Fruit fly (Drosophila melanogaster) whole organism, embryonic: Measurements from ENCODE around the gene CG3679.
A peak's percentile ranks its signal among the peaks of the same experiment; 100 is the strongest.

Experiments used
- Aef1 ChIP-seq: fragments of 200-800 bp; sonication (Bioruptor generic); IDR thresholded peaks from 3 replicates; pipeline ENCODE4 v1.3.6; 2022; ENCODE audit warnings: missing biosample characterization, missing genetic modification characterization
- Bdp1 ChIP-seq: fragments of 200-800 bp; sonication (Bioruptor generic); optimal IDR thresholded peaks from 3 replicates; lab custom pipeline; 2016; ENCODE audit warnings: missing biosample characterization, missing genetic modification characterization
- CG10267 ChIP-seq: fragments of 200-800 bp; sonication (Bioruptor generic); optimal IDR thresholded peaks from 2 replicates; lab custom pipeline; 2018; ENCODE audit warnings: missing biosample characterization, mild to moderate bottlenecking, missing genetic modification characterization, moderate library complexity
- CG10979 ChIP-seq: fragments of 200-800 bp; sonication (Bioruptor generic); optimal IDR thresholded peaks from 2 replicates; lab custom pipeline; 2018; ENCODE audit warnings: missing biosample characterization, mild to moderate bottlenecking, missing genetic modification characterization, moderate library complexity
- CG11695 ChIP-seq: fragments of 200-800 bp; sonication (Bioruptor generic); IDR thresholded peaks from 3 replicates; pipeline ENCODE4 v1.3.6; 2022; ENCODE audit warnings: missing biosample characterization, missing genetic modification characterization
- CG12071 ChIP-seq: fragments of 200-800 bp; sonication (Bioruptor generic); optimal IDR thresholded peaks from 3 replicates; lab custom pipeline; 2018; ENCODE audit warnings: missing biosample characterization, mild to moderate bottlenecking, missing genetic modification characterization
- CG12219 ChIP-seq: fragments of 200-800 bp; sonication (Bioruptor generic); optimal IDR thresholded peaks from 3 replicates; lab custom pipeline; 2018; ENCODE audit warnings: missing biosample characterization, mild to moderate bottlenecking, missing genetic modification characterization
- CG12769 ChIP-seq: fragments of 200-800 bp; sonication (Bioruptor generic); optimal IDR thresholded peaks from 2 replicates; lab custom pipeline; 2019; ENCODE audit warnings: missing biosample characterization, mild to moderate bottlenecking, missing genetic modification characterization, moderate library complexity
- CG14441 ChIP-seq: fragments of 200-800 bp; sonication (Bioruptor generic); IDR thresholded peaks from 2 replicates; pipeline ENCODE4 v1.3.6; 2022; ENCODE audit warnings: missing biosample characterization, missing genetic modification characterization
- CG15073 ChIP-seq: fragments of 200-800 bp; sonication (Bioruptor generic); optimal IDR thresholded peaks from 2 replicates; lab custom pipeline; 2016; ENCODE audit warnings: missing biosample characterization, missing genetic modification characterization
- CG31365 ChIP-seq: fragments of 200-800 bp; sonication (Bioruptor generic); optimal IDR thresholded peaks from 2 replicates; lab custom pipeline; 2018; ENCODE audit warnings: missing biosample characterization, mild to moderate bottlenecking, missing genetic modification characterization
- CG32532 ChIP-seq: fragments of 200-800 bp; sonication (Bioruptor generic); IDR thresholded peaks from 2 replicates; pipeline ENCODE4 v1.3.6; 2022; ENCODE audit warnings: missing biosample characterization, missing genetic modification characterization
- CG34422 ChIP-seq: fragments of 200-800 bp; sonication (Bioruptor generic); IDR thresholded peaks from 3 replicates; pipeline ENCODE4 v1.3.6; 2022; ENCODE audit warnings: missing biosample characterization, missing genetic modification characterization
- CG4820 ChIP-seq: fragments of 200-800 bp; sonication (Bioruptor generic); optimal IDR thresholded peaks from 3 replicates; lab custom pipeline; 2016; ENCODE audit warnings: missing biosample characterization, missing genetic modification characterization
- CG6813 ChIP-seq: fragments of 200-800 bp; sonication (Bioruptor generic); optimal IDR thresholded peaks from 2 replicates; lab custom pipeline; 2017; ENCODE audit warnings: missing biosample characterization, missing genetic modification characterization, mild to moderate bottlenecking, moderate library complexity, missing genetic modification reagents
- CG8290 ChIP-seq, 3 experiments: fragments of 200-800 bp; sonication (Bioruptor generic); optimal IDR thresholded peaks; 2 replicates each; lab custom pipeline; 2016 to 2019; ENCODE audit warnings: missing biosample characterization in 3 of 3, missing genetic modification characterization in 3 of 3, mild to moderate bottlenecking in 2 of 3, moderate library complexity in 1 of 3
- CG8924 ChIP-seq: fragments of 200-800 bp; optimal IDR thresholded peaks from 3 replicates; lab custom pipeline; 2019; ENCODE audit warnings: missing biosample characterization, mild to moderate bottlenecking, missing genetic modification characterization, moderate library complexity
- CG8944 ChIP-seq: fragments of 200-800 bp; sonication (Bioruptor generic); optimal IDR thresholded peaks from 3 replicates; lab custom pipeline; 2016; ENCODE audit warnings: missing biosample characterization, missing genetic modification characterization
- CG9932 ChIP-seq: fragments of 200-800 bp; sonication (Bioruptor generic); IDR thresholded peaks from 2 replicates; pipeline ENCODE4 v1.3.6; 2022; ENCODE audit warnings: missing biosample characterization, missing genetic modification characterization
- D19A ChIP-seq: fragments of 200-800 bp; optimal IDR thresholded peaks from 3 replicates; lab custom pipeline; 2019; ENCODE audit warnings: missing biosample characterization, mild to moderate bottlenecking, missing genetic modification characterization, moderate library complexity
- Deaf1 ChIP-seq: fragments of 200-800 bp; optimal IDR thresholded peaks from 3 replicates; lab custom pipeline; 2019; ENCODE audit warnings: missing biosample characterization, mild to moderate bottlenecking, missing genetic modification characterization, moderate library complexity
- Drgx ChIP-seq: fragments of 200-800 bp; sonication (Bioruptor generic); IDR thresholded peaks from 2 replicates; pipeline ENCODE4 v1.3.6; 2022; ENCODE audit warnings: missing biosample characterization, missing genetic modification characterization
- Hey ChIP-seq: fragments of 200-800 bp; sonication (Bioruptor generic); optimal IDR thresholded peaks from 3 replicates; lab custom pipeline; 2018; ENCODE audit warnings: missing biosample characterization, mild to moderate bottlenecking, missing genetic modification characterization
- Hmx ChIP-seq: fragments of 200-800 bp; sonication (Bioruptor generic); optimal IDR thresholded peaks from 2 replicates; lab custom pipeline; 2016; ENCODE audit warnings: missing biosample characterization, missing genetic modification characterization
- Mes4 ChIP-seq: fragments of 200-800 bp; sonication (Bioruptor generic); optimal IDR thresholded peaks from 2 replicates; lab custom pipeline; 2016; ENCODE audit warnings: missing biosample characterization, missing genetic modification characterization
- NFAT ChIP-seq: fragments of 200-800 bp; sonication (Bioruptor generic); IDR thresholded peaks from 2 replicates; pipeline ENCODE4 v1.3.6; 2022; ENCODE audit warnings: missing biosample characterization, missing genetic modification characterization
- PHDP ChIP-seq: fragments of 200-800 bp; sonication (Bioruptor generic); optimal IDR thresholded peaks from 3 replicates; lab custom pipeline; 2018; ENCODE audit warnings: missing biosample characterization, mild to moderate bottlenecking, missing genetic modification characterization, moderate library complexity
- Six4 ChIP-seq: fragments of 200-800 bp; sonication (Bioruptor generic); optimal IDR thresholded peaks from 2 replicates; lab custom pipeline; 2016; ENCODE audit warnings: missing biosample characterization, missing genetic modification characterization
- Sox100B ChIP-seq: fragments of 200-800 bp; sonication (Bioruptor generic); optimal IDR thresholded peaks from 3 replicates; lab custom pipeline; 2018; ENCODE audit warnings: missing biosample characterization, mild to moderate bottlenecking, missing genetic modification characterization
- Ssrp ChIP-seq: fragments of 200-800 bp; sonication (Bioruptor generic); optimal IDR thresholded peaks from 2 replicates; lab custom pipeline; 2018; ENCODE audit warnings: missing biosample characterization, mild to moderate bottlenecking, missing genetic modification characterization, moderate library complexity
- Xbp1 ChIP-seq: fragments of 200-800 bp; sonication (Bioruptor generic); optimal IDR thresholded peaks from 3 replicates; lab custom pipeline; 2016; ENCODE audit warnings: missing biosample characterization, mild to moderate bottlenecking, missing genetic modification characterization
- ap ChIP-seq: fragments of 200-800 bp; sonication (Bioruptor generic); IDR thresholded peaks from 2 replicates; pipeline ENCODE4 v1.3.6; 2022; ENCODE audit warnings: missing biosample characterization, missing genetic modification characterization
- ash1 ChIP-seq: fragments of 200-800 bp; sonication (Bioruptor generic); optimal IDR thresholded peaks from 2 replicates; lab custom pipeline; 2018; ENCODE audit warnings: missing biosample characterization, mild to moderate bottlenecking, missing genetic modification characterization
- cwo ChIP-seq: fragments of 200-800 bp; sonication (Bioruptor generic); optimal IDR thresholded peaks from 3 replicates; lab custom pipeline; 2017; ENCODE audit warnings: missing biosample characterization, missing genetic modification characterization, mild to moderate bottlenecking, moderate library complexity, missing genetic modification reagents
- disco-r ChIP-seq: fragments of 200-800 bp; sonication (Bioruptor generic); optimal IDR thresholded peaks from 2 replicates; lab custom pipeline; 2016; ENCODE audit warnings: missing biosample characterization, missing genetic modification characterization
- esg ChIP-seq: fragments of 200-800 bp; sonication (Bioruptor generic); conservative IDR thresholded peaks from 2 replicates; pipeline ENCODE4 v1.3.6; 2022; ENCODE audit warnings: missing biosample characterization, missing genetic modification characterization
- exex ChIP-seq: fragments of 200-800 bp; sonication (Bioruptor generic); optimal IDR thresholded peaks from 4 replicates; lab custom pipeline; 2018; ENCODE audit warnings: missing biosample characterization, mild to moderate bottlenecking, missing genetic modification characterization, moderate library complexity
- gcm ChIP-seq: fragments of 200-800 bp; sonication (Bioruptor generic); optimal IDR thresholded peaks from 2 replicates; lab custom pipeline; 2019; ENCODE audit warnings: missing biosample characterization, mild to moderate bottlenecking, missing genetic modification characterization, moderate library complexity
- jigr1 ChIP-seq: fragments of 200-800 bp; sonication (Bioruptor generic); IDR thresholded peaks from 3 replicates; pipeline ENCODE4 v1.3.6; 2022; ENCODE audit warnings: missing biosample characterization, missing genetic modification characterization
- jumu ChIP-seq: fragments of 200-800 bp; sonication (Bioruptor generic); optimal IDR thresholded peaks from 3 replicates; lab custom pipeline; 2016; ENCODE audit warnings: missing biosample characterization, missing genetic modification characterization
- lilli ChIP-seq: fragments of 200-800 bp; sonication (Bioruptor generic); optimal IDR thresholded peaks from 3 replicates; lab custom pipeline; 2016; ENCODE audit warnings: missing biosample characterization, missing genetic modification characterization
- maf-S ChIP-seq: fragments of 200-800 bp; sonication (Bioruptor generic); optimal IDR thresholded peaks from 2 replicates; lab custom pipeline; 2016; ENCODE audit warnings: missing biosample characterization, missing genetic modification characterization
- nerfin-1 ChIP-seq: fragments of 200-800 bp; sonication (Bioruptor generic); optimal IDR thresholded peaks from 3 replicates; lab custom pipeline; 2019; ENCODE audit warnings: missing biosample characterization, mild to moderate bottlenecking, missing genetic modification characterization, moderate library complexity
- onecut ChIP-seq: fragments of 200-800 bp; sonication (Bioruptor generic); IDR thresholded peaks from 2 replicates; pipeline ENCODE4 v1.3.6; 2022; ENCODE audit warnings: missing biosample characterization, missing genetic modification characterization
- org-1 ChIP-seq: fragments of 200-800 bp; sonication (Bioruptor generic); optimal IDR thresholded peaks from 2 replicates; lab custom pipeline; 2017; ENCODE audit warnings: missing biosample characterization, missing genetic modification characterization
- phol ChIP-seq: fragments of 200-800 bp; sonication (Bioruptor generic); optimal IDR thresholded peaks from 3 replicates; lab custom pipeline; 2018; ENCODE audit warnings: missing biosample characterization, mild to moderate bottlenecking, missing genetic modification characterization, moderate library complexity
- so ChIP-seq: fragments of 200-800 bp; sonication (Bioruptor generic); IDR thresholded peaks from 3 replicates; pipeline ENCODE4 v1.3.6; 2022; ENCODE audit warnings: missing biosample characterization, missing genetic modification characterization
- sqz ChIP-seq: fragments of 200-800 bp; sonication (Bioruptor generic); optimal IDR thresholded peaks from 3 replicates; lab custom pipeline; 2018; ENCODE audit warnings: missing biosample characterization, mild to moderate bottlenecking, missing genetic modification characterization
- twi ChIP-seq: fragments of 200-800 bp; optimal IDR thresholded peaks from 2 replicates; lab custom pipeline; 2019; ENCODE audit warnings: missing biosample characterization, mild to moderate bottlenecking, missing genetic modification characterization, moderate library complexity
- unpg ChIP-seq: fragments of 200-800 bp; sonication (Bioruptor generic); optimal IDR thresholded peaks from 3 replicates; lab custom pipeline; 2018; ENCODE audit warnings: missing biosample characterization, mild to moderate bottlenecking, missing genetic modification characterization, moderate library complexity
- wor ChIP-seq: fragments of 200-800 bp; sonication (Bioruptor generic); IDR thresholded peaks from 2 replicates; pipeline ENCODE4 v1.3.6; 2022; ENCODE audit warnings: missing biosample characterization, missing genetic modification characterization

Gene CG3679

DNA sequence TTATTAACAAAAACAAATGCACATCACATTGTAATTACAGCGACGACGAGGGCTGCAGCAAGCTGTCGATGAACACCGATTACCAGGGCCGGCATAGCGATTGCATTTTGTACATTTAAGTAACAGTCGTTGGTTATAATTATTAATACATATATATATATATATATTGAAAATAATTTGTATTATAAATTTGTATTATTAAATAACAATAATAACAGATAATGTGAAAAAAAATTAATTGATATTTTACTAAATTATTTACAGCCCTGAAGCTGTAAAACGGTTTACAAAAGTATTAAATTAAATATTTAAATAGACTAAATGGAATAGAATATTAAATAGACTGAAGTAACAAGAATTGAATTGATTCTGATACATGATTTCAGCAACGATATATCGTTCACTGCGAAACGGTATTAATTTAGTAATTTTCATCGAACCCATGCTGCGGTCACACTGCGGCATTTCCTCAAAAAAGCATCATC lies 27.8 kb upstream of the CG3679 start, which contains the start of the genes kat80 and Prosalpha4 (continued):
- TF ChIP-seq Xbp1 (GFP tag; lab: Kevin White, UChicago), result peak; percentile 31
- TF ChIP-seq CG10267 (tag; lab: Kevin White, UChicago), result peak; percentile 48
- TF ChIP-seq CG8924, result peak; percentile 73
- TF ChIP-seq CG14441 (GFP tag; lab: Robert Waterston, UW), result peak; percentile 32; the same call in 1 of the 2 replicates
- no peak for TF ChIP-seq Bdp1 (GFP tag; lab: Kevin White, UChicago)
- TF ChIP-seq disco-r (GFP tag; lab: Kevin White, UChicago), result no peak
- TF ChIP-seq CG31365 (tag; lab: Kevin White, UChicago), result no peak
- peak; percentile 32; the same call in 1 of the 3 replicates for TF ChIP-seq Aef1 (GFP tag; lab: Robert Waterston, UW)
- no peak for TF ChIP-seq so
- no peak for TF ChIP-seq ap (GFP tag; lab: Robert Waterston, UW)
- no peak for TF ChIP-seq Drgx (GFP tag; lab: Robert Waterston, UW)
- no peak for TF ChIP-seq CG15073
- peak; percentile 75 for TF ChIP-seq CG8290 (GFP tag; optimal IDR thresholded peaks at IDR 0.05; lab: Kevin White, UChicago)
- no peak for TF ChIP-seq CG8290 (tag; optimal IDR thresholded peaks at IDR 0.05; lab: Kevin White, UChicago)
- peak; percentile 70 for TF ChIP-seq exex (tag; lab: Kevin White, UChicago)
- no peak for TF ChIP-seq Hmx (GFP tag; lab: Kevin White, UChicago)
- 0 out of 2 replicates have a peak, but pooled peaks have one; percentile 32 for TF ChIP-seq onecut (GFP tag; lab: Robert Waterston, UW)
- no peak for TF ChIP-seq wor
- no peak for TF ChIP-seq jumu (GFP tag; lab: Kevin White, UChicago)
- no peak for TF ChIP-seq maf-S (GFP tag; lab: Kevin White, UChicago)
- TF ChIP-seq nerfin-1 (tag; lab: Kevin White, UChicago), result peak; percentile 13
- no peak for TF ChIP-seq CG8944
- no peak for TF ChIP-seq twi
- peak; percentile 29 for TF ChIP-seq D19A
- TF ChIP-seq CG9932 (GFP tag; lab: Robert Waterston, UW), result peak; percentile 64
- no peak for TF ChIP-seq Deaf1 (tag; lab: Kevin White, UChicago)
- TF ChIP-seq ash1 (GFP tag; lab: Kevin White, UChicago), result no peak
- peak; percentile 8 for TF ChIP-seq CG10979
- TF ChIP-seq org-1 (GFP tag; lab: Kevin White, UChicago), result no peak
- no peak for TF ChIP-seq CG12219 (GFP tag; lab: Kevin White, UChicago)
- TF ChIP-seq CG4820 (GFP tag; lab: Kevin White, UChicago), result no peak
- no peak for TF ChIP-seq CG12769
- TF ChIP-seq sqz (GFP tag; lab: Kevin White, UChicago), result peak; percentile 18
- TF ChIP-seq unpg (GFP tag; lab: Kevin White, UChicago), result peak; percentile 32
- no peak for TF ChIP-seq gcm (GFP tag; lab: Kevin White, UChicago)
- peak; percentile 20 for TF ChIP-seq Ssrp (tag; lab: Kevin White, UChicago)
- peak; percentile 21 for TF ChIP-seq lilli (GFP tag; lab: Kevin White, UChicago)
- TF ChIP-seq CG11695, result 0 out of 3 replicates have a peak, but pooled peaks have one; percentile 7
- TF ChIP-seq PHDP (tag; lab: Kevin White, UChicago), result peak; percentile 32
- TF ChIP-seq CG6813 (GFP tag; lab: Kevin White, UChicago), result no peak
- TF ChIP-seq phol (tag; lab: Kevin White, UChicago), result peak; percentile 37
- TF ChIP-seq CG12071, result no peak
- peak; percentile 60 for TF ChIP-seq NFAT (GFP tag; lab: Robert Waterston, UW)
- no peak for TF ChIP-seq Six4 (GFP tag; lab: Kevin White, UChicago)
- TF ChIP-seq Hey (tag; lab: Kevin White, UChicago), result no peak
- TF ChIP-seq Sox100B, result no peak
- TF ChIP-seq esg, result no peak
- TF ChIP-seq CG32532 (GFP tag; lab: Robert Waterston, UW), result peak; percentile 58; the same call in 1 of the 2 replicates
- TF ChIP-seq jigr1 (GFP tag; lab: Robert Waterston, UW), result no peak
- TF ChIP-seq CG34422 (GFP tag; lab: Robert Waterston, UW), result 0 out of 3 replicates have a peak, but pooled peaks have one; percentile 52
- no peak for TF ChIP-seq cwo (GFP tag; lab: Kevin White, UChicago)
- no peak for TF ChIP-seq Mes4 (GFP tag; lab: Kevin White, UChicago)
